Worm (Caenorhabditis elegans): ENCODE data around the gene twk-48.

The twk-48 gene

DNA sequence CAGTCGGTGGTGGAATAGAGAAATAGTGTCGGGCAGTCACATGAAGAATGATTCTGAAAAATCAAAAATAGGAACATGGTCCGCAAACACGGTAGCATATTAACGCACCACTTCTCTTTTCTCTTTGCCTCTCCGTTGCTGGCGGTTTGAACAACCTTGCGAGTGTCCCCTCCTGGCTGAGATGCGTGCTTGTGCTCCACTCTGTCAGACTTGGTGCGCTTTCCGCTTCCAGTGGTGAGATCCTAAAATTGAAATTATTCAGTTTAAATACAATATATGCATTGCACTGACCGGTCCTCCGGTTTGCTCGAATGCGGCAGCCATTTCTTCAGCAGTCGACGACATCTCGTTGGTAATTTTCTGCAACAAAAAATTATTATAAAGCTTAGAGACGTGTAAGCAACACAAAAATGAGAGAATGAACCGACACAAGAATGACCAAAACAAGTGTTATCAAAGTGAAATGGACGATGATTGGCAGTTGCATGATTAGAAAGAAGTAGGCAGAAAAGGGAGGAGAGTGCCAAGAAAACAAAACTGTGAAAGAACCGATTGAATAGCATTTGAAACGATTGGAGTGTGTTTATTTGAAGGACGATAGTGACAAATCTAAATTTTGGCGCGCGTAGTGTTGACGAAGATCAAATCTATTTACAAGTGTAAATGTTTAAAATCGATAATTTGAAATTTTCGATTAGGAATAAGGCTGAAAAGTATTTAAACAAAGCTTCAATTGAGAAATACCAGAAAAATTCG lies 35.3 kb upstream of the twk-48 start, which contains the start of gene ZK632.9 (continued):
- TF ChIP-seq nhr-102 (tag; optimal IDR thresholded peaks at IDR 0.05) (no peak), F26F4.8 (GFP tag; conservative IDR thresholded peaks at IDR 0.05) (no peak), Y105C5A.15 (GFP tag; IDR thresholded peaks at IDR 0.05) (0 out of 2 replicates have a peak, but pooled peaks have one; percentile 25), set-16 (GFP tag; IDR thresholded peaks at IDR 0.05) (0 out of 2 replicates have a peak, but pooled peaks have one; percentile 16), fos-1 (tag; optimal IDR thresholded peaks at IDR 0.05) (no peak), dve-1 (tag; optimal IDR thresholded peaks at IDR 0.05; ENCODE audit: insufficient read depth) (peak; percentile 54), zfp-2 (tag; optimal IDR thresholded peaks at IDR 0.05) (no peak)

- TF ChIP-seq fos-1 (tag; optimal IDR thresholded peaks at IDR 0.05) (no peak), snpc-1.2 (GFP tag; IDR thresholded peaks at IDR 0.05) (no peak), lin-38 (GFP tag; IDR thresholded peaks at IDR 0.05) (peak; percentile 62), Y5F2A.4 (GFP tag; optimal IDR thresholded peaks at IDR 0.05) (no peak), daf-19 (GFP tag; conservative IDR thresholded peaks at IDR 0.05) (no peak), mdl-1 (tag; optimal IDR thresholded peaks at IDR 0.05) (peak in 1 of 2 experiments; percentile 71), dpl-1 (GFP tag; optimal IDR thresholded peaks at IDR 0.05) (peak; percentile 5), duxl-1 (tag; optimal IDR thresholded peaks at IDR 0.05; ENCODE audit: poor library complexity) (peak; percentile 38), cey-2 (tag; optimal IDR thresholded peaks at IDR 0.05; ENCODE audit: borderline replicate concordance, insufficient read depth) (no peak), nhr-102 (tag; optimal IDR thresholded peaks at IDR 0.05) (peak; percentile 2), mes-2 (tag; optimal IDR thresholded peaks at IDR 0.05; ENCODE audit: poor library complexity, severe bottlenecking) (peak; percentile 56), nhr-237 (tag; optimal IDR thresholded peaks at IDR 0.05) (no peak), aly-2 (tag; optimal IDR thresholded peaks at IDR 0.05) (no peak), ceh-44 (GFP tag; IDR thresholded peaks at IDR 0.05) (no peak), egl-43 (GFP tag; IDR thresholded peaks at IDR 0.05) (no peak), hif-1 (tag; optimal IDR thresholded peaks at IDR 0.05) (peak in 1 of 2 experiments; percentile 9), gei-8 (GFP tag; optimal IDR thresholded peaks at IDR 0.05) (no peak), Y105C5A.15 (GFP tag; IDR thresholded peaks at IDR 0.05) (no peak), pqm-1 (tag; optimal IDR thresholded peaks at IDR 0.05) (no peak), set-16 (GFP tag; IDR thresholded peaks at IDR 0.05) (no peak), spr-1 (tag; optimal IDR thresholded peaks at IDR 0.05) (no peak), ceh-82 (tag; optimal IDR thresholded peaks at IDR 0.05) (no peak), mdt-29 (GFP tag; IDR thresholded peaks at IDR 0.05) (0 out of 2 replicates have a peak, but pooled peaks have one; percentile 45), lin-13 (GFP tag; optimal IDR thresholded peaks at IDR 0.05) (peak; percentile 5), F49E8.2 (tag; optimal IDR thresholded peaks at IDR 0.05; ENCODE audit: borderline replicate concordance) (no peak), daf-8 (GFP tag; IDR thresholded peaks at IDR 0.05) (no peak), D1046.2 (GFP tag; IDR thresholded peaks at IDR 0.05) (no peak), nhr-11 (tag; optimal IDR thresholded peaks at IDR 0.05) (peak; percentile 27), hlh-11 (tag; optimal IDR thresholded peaks at IDR 0.05) (peak; percentile 73), unc-39 (tag; optimal IDR thresholded peaks at IDR 0.05) (no peak), nhr-28 (tag; optimal IDR thresholded peaks at IDR 0.05) (peak; percentile 17), skn-1 (tag; optimal IDR thresholded peaks at IDR 0.05) (no peak), unc-130 (GFP tag; optimal IDR thresholded peaks at IDR 0.05) (no peak), hmg-1.1 (GFP tag; IDR thresholded peaks at IDR 0.05) (0 out of 2 replicates have a peak, but pooled peaks have one; percentile 11), T26A8.4 (GFP tag; IDR thresholded peaks at IDR 0.05) (peak; percentile 7; the same call in 1 of the 2 replicates), dmd-9 (GFP tag; IDR thresholded peaks at IDR 0.05) (no peak), T20F7.1 (GFP tag; optimal IDR thresholded peaks at IDR 0.05) (peak; percentile 24), lsy-2 (tag; optimal IDR thresholded peaks at IDR 0.05) (peak in 1 of 2 experiments; percentile 82), ceh-28 (tag; optimal IDR thresholded peaks at IDR 0.05) (no peak), fkh-10 (GFP tag; optimal IDR thresholded peaks at IDR 0.05) (no peak), nhr-10 (tag; optimal IDR thresholded peaks at IDR 0.05) (no peak), dmd-6 (GFP tag; IDR thresholded peaks at IDR 0.05) (peak; percentile 21; the same call in 1 of the 2 replicates), spr-3 (GFP tag; optimal IDR thresholded peaks at IDR 0.05) (no peak), mep-1 (tag; optimal IDR thresholded peaks at IDR 0.05) (peak; percentile 70)
These were observed 34.5 kb upstream of the twk-48 start for ce11 chrIII:9826005-9826404.

All from whole organism, L4 larva.